Fruit fly (Drosophila melanogaster): ENCODE measurements around the gene CG43203.
A peak's percentile ranks its signal among the peaks of the same experiment; 100 is the strongest.

Gene CG43203

dm6 chr3R:19322386-19322785 is 31.5 kb upstream of the CG43203 start:
- no peak for TF ChIP-seq bab1 (GFP tag; optimal IDR thresholded peaks at IDR 0.05)
- no peak for TF ChIP-seq CG14711 (tag; optimal IDR thresholded peaks at IDR 0.05)
- no peak for TF ChIP-seq ovo (GFP tag; optimal IDR thresholded peaks at IDR 0.05)
- TF ChIP-seq Mnt (GFP tag; optimal IDR thresholded peaks at IDR 0.05), result no peak
- TF ChIP-seq pad (GFP tag; optimal IDR thresholded peaks at IDR 0.05), result no peak
- TF ChIP-seq toe (GFP tag; optimal IDR thresholded peaks at IDR 0.05), result no peak
- TF ChIP-seq CG12768 (GFP tag; optimal IDR thresholded peaks at IDR 0.05), result no peak

dm6 chr3R:19326043-19326805 is 27.6 kb upstream of the CG43203 start, which contains the start of gene Delta:
Gene Delta, minus strand, starts transcription at chr3R:19326217.
- TF ChIP-seq CG7101 (tag; optimal IDR thresholded peaks at IDR 0.05), result no peak
- TF ChIP-seq kay (GFP tag; ENCODE audit: borderline replicate concordance), result peak; percentile 11
- TF ChIP-seq tj (GFP tag; optimal IDR thresholded peaks at IDR 0.05), result peak; percentile 2
- TF ChIP-seq CG33017 (tag; optimal IDR thresholded peaks at IDR 0.05), result no peak
- TF ChIP-seq CG14711 (tag; optimal IDR thresholded peaks at IDR 0.05), result no peak
- no peak for TF ChIP-seq CG12768 (GFP tag; optimal IDR thresholded peaks at IDR 0.05)
- TF ChIP-seq toe (GFP tag; optimal IDR thresholded peaks at IDR 0.05), result no peak

dm6 chr3R:19328716-19329115 is 25.1 kb upstream of the CG43203 start:
- no peak for TF ChIP-seq Mnt (GFP tag; optimal IDR thresholded peaks at IDR 0.05)

- TF ChIP-seq CG7045 (GFP tag; optimal IDR thresholded peaks at IDR 0.05), result no peak
- TF ChIP-seq ovo (GFP tag; optimal IDR thresholded peaks at IDR 0.05), result no peak
- TF ChIP-seq CG11617 (GFP tag; optimal IDR thresholded peaks at IDR 0.05), result no peak
- TF ChIP-seq kay (GFP tag; ENCODE audit: borderline replicate concordance), result no peak
- no peak for TF ChIP-seq CG14711 (tag; optimal IDR thresholded peaks at IDR 0.05)
- TF ChIP-seq Hr96 (GFP tag; optimal IDR thresholded peaks at IDR 0.05), result no peak
- TF ChIP-seq cnc (optimal IDR thresholded peaks at IDR 0.05), result no peak
- no peak for TF ChIP-seq CG33017 (tag; optimal IDR thresholded peaks at IDR 0.05)
- no peak for TF ChIP-seq CG7101 (tag; optimal IDR thresholded peaks at IDR 0.05)
- TF ChIP-seq CG5204 (GFP tag; optimal IDR thresholded peaks at IDR 0.05), result no peak
- no peak for TF ChIP-seq bab1 (GFP tag; optimal IDR thresholded peaks at IDR 0.05)
- no peak for TF ChIP-seq cic (GFP tag; optimal IDR thresholded peaks at IDR 0.05)
- TF ChIP-seq pad (GFP tag; optimal IDR thresholded peaks at IDR 0.05), result no peak
- TF ChIP-seq Crg-1 (GFP tag; optimal IDR thresholded peaks at IDR 0.05), result no peak
- no peak for TF ChIP-seq Mnt (GFP tag; optimal IDR thresholded peaks at IDR 0.05)
- no peak for TF ChIP-seq Clk (GFP tag; optimal IDR thresholded peaks at IDR 0.05)
- TF ChIP-seq CG12768 (GFP tag; optimal IDR thresholded peaks at IDR 0.05), result no peak
- no peak for TF ChIP-seq tj (GFP tag; optimal IDR thresholded peaks at IDR 0.05)
- no peak for TF ChIP-seq CG1620 (GFP tag; optimal IDR thresholded peaks at IDR 0.05)
Observed at dm6 chr3R:19332052-19332451, 21.8 kb upstream of the CG43203 start.

- TF ChIP-seq CG1620 (GFP tag; optimal IDR thresholded peaks at IDR 0.05) (no peak), Mnt (GFP tag; optimal IDR thresholded peaks at IDR 0.05) (no peak), tj (GFP tag; optimal IDR thresholded peaks at IDR 0.05) (no peak), cic (GFP tag; optimal IDR thresholded peaks at IDR 0.05) (no peak), Clk (GFP tag; optimal IDR thresholded peaks at IDR 0.05) (no peak), CG33017 (tag; optimal IDR thresholded peaks at IDR 0.05) (no peak), CG12768 (GFP tag; optimal IDR thresholded peaks at IDR 0.05) (no peak), Crg-1 (GFP tag; optimal IDR thresholded peaks at IDR 0.05) (no peak)
Observed at dm6 chr3R:19332553-19332952, 21.3 kb upstream of the CG43203 start.

- no peak for TF ChIP-seq toe (GFP tag; optimal IDR thresholded peaks at IDR 0.05)
- no peak for TF ChIP-seq CG33017 (tag; optimal IDR thresholded peaks at IDR 0.05)
- no peak for TF ChIP-seq cnc (optimal IDR thresholded peaks at IDR 0.05)
- TF ChIP-seq bab1 (GFP tag; optimal IDR thresholded peaks at IDR 0.05), result no peak
- no peak for TF ChIP-seq CG11617 (GFP tag; optimal IDR thresholded peaks at IDR 0.05)
- TF ChIP-seq CG5204 (GFP tag; optimal IDR thresholded peaks at IDR 0.05), result no peak
- no peak for TF ChIP-seq tj (GFP tag; optimal IDR thresholded peaks at IDR 0.05)
- no peak for TF ChIP-seq cic (GFP tag; optimal IDR thresholded peaks at IDR 0.05)
- TF ChIP-seq Mnt (GFP tag; optimal IDR thresholded peaks at IDR 0.05), result no peak
Observed at dm6 chr3R:19335482-19335881, 18.4 kb upstream of the CG43203 start.

- TF ChIP-seq tj (GFP tag; optimal IDR thresholded peaks at IDR 0.05) (no peak), pad (GFP tag; optimal IDR thresholded peaks at IDR 0.05) (no peak), CG14711 (tag; optimal IDR thresholded peaks at IDR 0.05) (no peak), cic (GFP tag; optimal IDR thresholded peaks at IDR 0.05) (no peak), Crg-1 (GFP tag; optimal IDR thresholded peaks at IDR 0.05) (no peak)
Observed at dm6 chr3R:19339205-19339724, 14.6 kb upstream of the CG43203 start.

All from whole organism, adult.